Fruit fly (Drosophila melanogaster) whole organism, prepupa: ENCODE results near the gene MED15.
A peak's percentile ranks its signal among the peaks of the same experiment; 100 is the strongest.

ENCODE experiments used
- CG10631 ChIP-seq: fragments of 200-800 bp; sonication (Bioruptor generic); optimal IDR thresholded peaks from 2 replicates; lab custom pipeline; 2016; ENCODE audit warnings: missing biosample characterization, missing genetic modification characterization
- CG10669 ChIP-seq: fragments of 200-800 bp; sonication (Bioruptor generic); optimal IDR thresholded peaks from 3 replicates; lab custom pipeline; 2018; ENCODE audit warnings: missing biosample characterization, mild to moderate bottlenecking, missing genetic modification characterization, moderate library complexity
- CG11762 ChIP-seq: fragments of 200-800 bp; sonication (Bioruptor generic); optimal IDR thresholded peaks from 3 replicates; lab custom pipeline; 2016; ENCODE audit warnings: missing biosample characterization, missing genetic modification characterization; ENCODE audit not compliant: insufficient read depth
- CG11902 ChIP-seq: fragments of 200-800 bp; sonication (Bioruptor generic); optimal IDR thresholded peaks from 3 replicates; lab custom pipeline; 2016; ENCODE audit warnings: missing biosample characterization, missing genetic modification characterization
- CG16779 ChIP-seq: fragments of 200-800 bp; sonication (Bioruptor generic); optimal IDR thresholded peaks from 3 replicates; lab custom pipeline; 2017; ENCODE audit warnings: missing biosample characterization, mild to moderate bottlenecking, missing genetic modification characterization
- CG3032 ChIP-seq: fragments of 200-800 bp; optimal IDR thresholded peaks from 2 replicates; lab custom pipeline; 2019; ENCODE audit warnings: missing biosample characterization, mild to moderate bottlenecking, missing genetic modification characterization, moderate library complexity
- CG31627 ChIP-seq: fragments of 200-800 bp; sonication (Bioruptor generic); optimal IDR thresholded peaks from 3 replicates; lab custom pipeline; 2016; ENCODE audit warnings: missing biosample characterization, missing genetic modification characterization
- CG32006 ChIP-seq: fragments of 200-800 bp; sonication (Bioruptor generic); optimal IDR thresholded peaks from 3 replicates; lab custom pipeline; 2017; ENCODE audit warnings: missing biosample characterization, mild to moderate bottlenecking, missing genetic modification characterization
- CG34406 ChIP-seq: fragments of 200-800 bp; sonication (Bioruptor generic); optimal IDR thresholded peaks from 3 replicates; lab custom pipeline; 2016; ENCODE audit warnings: missing biosample characterization, missing genetic modification characterization
- CG3919 ChIP-seq: fragments of 200-800 bp; sonication (Bioruptor generic); optimal IDR thresholded peaks from 3 replicates; lab custom pipeline; 2016; ENCODE audit warnings: missing biosample characterization, missing genetic modification characterization
- CG4318 ChIP-seq: fragments of 200-800 bp; sonication (Bioruptor generic); optimal IDR thresholded peaks from 3 replicates; lab custom pipeline; 2017; ENCODE audit warnings: missing biosample characterization, mild to moderate bottlenecking, missing genetic modification characterization
- CG6276 ChIP-seq: fragments of 200-800 bp; sonication (Bioruptor generic); optimal IDR thresholded peaks from 2 replicates; lab custom pipeline; 2017; ENCODE audit warnings: missing biosample characterization, mild to moderate bottlenecking, missing genetic modification characterization
- CG6792 ChIP-seq: fragments of 200-800 bp; sonication (Bioruptor generic); optimal IDR thresholded peaks from 3 replicates; lab custom pipeline; 2016; ENCODE audit warnings: missing biosample characterization, missing genetic modification characterization
- CG6808 ChIP-seq: fragments of 200-800 bp; sonication (Bioruptor generic); optimal IDR thresholded peaks from 3 replicates; lab custom pipeline; 2017; ENCODE audit warnings: missing biosample characterization, missing genetic modification characterization, mild to moderate bottlenecking, moderate library complexity, missing genetic modification reagents
- CG6854 ChIP-seq: fragments of 200-800 bp; sonication (Bioruptor generic); optimal IDR thresholded peaks from 2 replicates; lab custom pipeline; 2017; ENCODE audit warnings: missing biosample characterization, mild to moderate bottlenecking, missing genetic modification characterization
- CG7368 ChIP-seq: fragments of 200-800 bp; sonication (Bioruptor generic); optimal IDR thresholded peaks from 3 replicates; lab custom pipeline; 2016; ENCODE audit warnings: missing biosample characterization, missing genetic modification characterization
- CG8119 ChIP-seq: fragments of 200-800 bp; sonication (Bioruptor generic); IDR thresholded peaks from 3 replicates; pipeline ENCODE4 v1.3.6; 2022; ENCODE audit warnings: missing biosample characterization, missing genetic modification characterization
- CG8319 ChIP-seq: fragments of 200-800 bp; sonication (Bioruptor generic); optimal IDR thresholded peaks from 3 replicates; lab custom pipeline; 2016; ENCODE audit warnings: missing biosample characterization, missing genetic modification characterization
- CG9139 ChIP-seq: fragments of 200-800 bp; sonication (Bioruptor generic); optimal IDR thresholded peaks from 3 replicates; lab custom pipeline; 2017; ENCODE audit warnings: missing biosample characterization, mild to moderate bottlenecking, missing genetic modification characterization
- Eip75B ChIP-seq: fragments of 200-800 bp; sonication (Bioruptor generic); optimal IDR thresholded peaks from 3 replicates; lab custom pipeline; 2016; ENCODE audit warnings: missing biosample characterization, missing genetic modification characterization
- Eip78C ChIP-seq: fragments of 200-800 bp; sonication (Bioruptor generic); peaks from one replicate; lab custom pipeline; 2016; ENCODE audit warnings: missing biosample characterization, missing genetic modification characterization
- Eip93F ChIP-seq: fragments of 200-800 bp; sonication (Bioruptor generic); optimal IDR thresholded peaks from 2 replicates; lab custom pipeline; 2016; ENCODE audit warnings: missing biosample characterization, mild to moderate bottlenecking, missing genetic modification characterization
- Ets96B ChIP-seq: fragments of 200-800 bp; optimal IDR thresholded peaks from 2 replicates; lab custom pipeline; 2019; ENCODE audit warnings: missing biosample characterization, mild to moderate bottlenecking, missing genetic modification characterization, moderate library complexity
- Hr38 ChIP-seq: sonication (Bioruptor generic); optimal IDR thresholded peaks from 2 replicates; lab custom pipeline; 2016; ENCODE audit warnings: missing biosample characterization, missing genetic modification characterization
- Hr39 ChIP-seq: fragments of 200-800 bp; sonication (Bioruptor generic); optimal IDR thresholded peaks from 2 replicates; lab custom pipeline; 2016; ENCODE audit warnings: missing biosample characterization, missing genetic modification characterization
- Hr4 ChIP-seq: fragments of 200-800 bp; sonication (Bioruptor generic); optimal IDR thresholded peaks from 3 replicates; lab custom pipeline; 2016; ENCODE audit warnings: missing biosample characterization, missing genetic modification characterization
- Lpt ChIP-seq: fragments of 200-800 bp; sonication (Bioruptor generic); optimal IDR thresholded peaks from 3 replicates; lab custom pipeline; 2016; ENCODE audit warnings: missing biosample characterization, missing genetic modification characterization
- Met ChIP-seq: fragments of 200-800 bp; sonication (Bioruptor generic); optimal IDR thresholded peaks from 3 replicates; lab custom pipeline; 2016; ENCODE audit warnings: missing biosample characterization, missing genetic modification characterization
- OdsH ChIP-seq: fragments of 200-800 bp; sonication (Bioruptor generic); optimal IDR thresholded peaks from 3 replicates; lab custom pipeline; 2016; ENCODE audit warnings: missing biosample characterization, missing genetic modification characterization
- Smox ChIP-seq: fragments of 200-800 bp; sonication (Bioruptor generic); optimal IDR thresholded peaks from 3 replicates; lab custom pipeline; 2016; ENCODE audit warnings: missing biosample characterization, missing genetic modification characterization
- Sox14 ChIP-seq: fragments of 200-800 bp; sonication (Bioruptor generic); optimal IDR thresholded peaks from 3 replicates; lab custom pipeline; 2016; ENCODE audit warnings: missing biosample characterization, missing genetic modification characterization
- Sox15 ChIP-seq: fragments of 200-800 bp; sonication (Bioruptor generic); optimal IDR thresholded peaks from 3 replicates; lab custom pipeline; 2016; ENCODE audit warnings: missing biosample characterization, missing genetic modification characterization
- achi ChIP-seq: fragments of 200-800 bp; sonication (Bioruptor generic); optimal IDR thresholded peaks from 3 replicates; lab custom pipeline; 2016; ENCODE audit warnings: missing biosample characterization, missing genetic modification characterization
- acj6 ChIP-seq: fragments of 200-800 bp; sonication (Bioruptor generic); optimal IDR thresholded peaks from 3 replicates; lab custom pipeline; 2016; ENCODE audit warnings: missing biosample characterization, missing genetic modification characterization
- cyc ChIP-seq: fragments of 200-800 bp; sonication (Bioruptor generic); optimal IDR thresholded peaks from 3 replicates; lab custom pipeline; 2016; ENCODE audit warnings: missing biosample characterization, missing genetic modification characterization
- dsx ChIP-seq: fragments of 200-800 bp; optimal IDR thresholded peaks from 3 replicates; lab custom pipeline; 2019; ENCODE audit warnings: missing biosample characterization, mild to moderate bottlenecking, missing genetic modification characterization, moderate library complexity; ENCODE audit not compliant: poor library complexity, severe bottlenecking
- eg ChIP-seq: fragments of 200-800 bp; sonication (Bioruptor generic); IDR thresholded peaks from 3 replicates; pipeline ENCODE4 v1.3.6; 2022; ENCODE audit warnings: missing biosample characterization, missing genetic modification characterization
- esn ChIP-seq: fragments of 200-800 bp; sonication (Bioruptor generic); optimal IDR thresholded peaks from 2 replicates; lab custom pipeline; 2016; ENCODE audit warnings: missing biosample characterization, mild to moderate bottlenecking, missing genetic modification characterization, moderate library complexity
- fd59A ChIP-seq: fragments of 200-800 bp; sonication (Bioruptor generic); optimal IDR thresholded peaks from 2 replicates; lab custom pipeline; 2017; ENCODE audit warnings: missing biosample characterization, mild to moderate bottlenecking, missing genetic modification characterization, missing genetic modification reagents
- fkh ChIP-seq: fragments of 200-800 bp; sonication (Bioruptor generic); optimal IDR thresholded peaks from 3 replicates; lab custom pipeline; 2017; ENCODE audit warnings: missing biosample characterization, mild to moderate bottlenecking, missing genetic modification characterization, moderate library complexity
- lz ChIP-seq: fragments of 200-800 bp; sonication (Bioruptor generic); optimal IDR thresholded peaks from 3 replicates; lab custom pipeline; 2016; ENCODE audit warnings: missing biosample characterization, missing genetic modification characterization
- pdm3 ChIP-seq: fragments of 200-800 bp; sonication (Bioruptor generic); optimal IDR thresholded peaks from 3 replicates; lab custom pipeline; 2016; ENCODE audit warnings: missing biosample characterization, missing genetic modification characterization
- spab ChIP-seq: fragments of 200-800 bp; sonication (Bioruptor generic); optimal IDR thresholded peaks from 2 replicates; lab custom pipeline; 2017; ENCODE audit warnings: missing biosample characterization, mild to moderate bottlenecking, missing genetic modification characterization, missing genetic modification reagents
- ss ChIP-seq, 2 experiments: fragments of 200-800 bp; sonication (Bioruptor generic); optimal IDR thresholded peaks; 2 replicates in 1 of 2; 3 replicates in 1 of 2; lab custom pipeline; 2017 to 2018; ENCODE audit warnings: mild to moderate bottlenecking in 2 of 2, missing biosample characterization in 2 of 2, missing genetic modification characterization in 2 of 2, moderate library complexity in 1 of 2
- svp ChIP-seq: fragments of 200-800 bp; sonication (Bioruptor generic); peaks from one replicate; lab custom pipeline; 2016; ENCODE audit warnings: missing biosample characterization, missing genetic modification characterization
- topi ChIP-seq: fragments of 200-800 bp; sonication (Bioruptor generic); optimal IDR thresholded peaks from 3 replicates; lab custom pipeline; 2016; ENCODE audit warnings: missing biosample characterization, missing genetic modification characterization

MED15 gene

DNA sequence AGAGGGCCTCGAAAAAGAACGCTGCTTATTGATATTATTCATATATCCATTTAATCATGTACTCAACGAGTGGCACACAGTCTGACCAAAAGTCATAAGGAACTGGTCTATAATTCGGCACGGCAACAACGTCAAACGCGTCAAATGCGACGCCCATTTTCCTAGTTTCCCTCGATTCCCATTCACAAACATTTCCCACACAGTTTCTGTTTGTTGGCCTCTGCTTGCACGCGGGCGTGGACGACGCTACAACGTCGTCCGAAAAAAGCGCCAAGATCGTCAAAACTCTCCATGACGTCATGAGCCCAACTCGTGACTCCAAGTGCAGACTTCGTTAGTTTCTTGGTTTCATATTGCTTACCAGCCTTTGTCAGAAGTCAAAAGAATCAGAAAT lies 9.6 kb downstream of the MED15 start:
- TF ChIP-seq Sox15 (no peak), fkh (GFP tag; lab: Kevin White, UChicago) (peak; percentile 24)

dm6 chr2L:483347-484280 lies 10.8 kb downstream of the MED15 start:
- TF ChIP-seq CG7368 (no peak), Sox14 (no peak), CG10631 (GFP tag; lab: Kevin White, UChicago) (peak; percentile 10), Eip78C (GFP tag; lab: Kevin White, UChicago) (peak; percentile 66), Hr38 (GFP tag; lab: Kevin White, UChicago) (no peak), CG6792 (GFP tag; lab: Kevin White, UChicago) (no peak), acj6 (GFP tag; lab: Kevin White, UChicago) (no peak), dsx (GFP tag; lab: Kevin White, UChicago) (no peak), Sox15 (no peak), CG31627 (no peak), OdsH (GFP tag; lab: Kevin White, UChicago) (no peak), CG3032 (no peak), CG10669 (GFP tag; lab: Kevin White, UChicago) (peak; percentile 24), CG34406 (GFP tag; lab: Kevin White, UChicago) (no peak), fd59A (GFP tag; lab: Kevin White, UChicago) (no peak), Lpt (GFP tag; lab: Kevin White, UChicago) (no peak), CG8119 (GFP tag; lab: Robert Waterston, UW) (no peak), Met (GFP tag; lab: Kevin White, UChicago) (no peak), Eip75B (GFP tag; lab: Kevin White, UChicago) (no peak), CG32006 (GFP tag; lab: Kevin White, UChicago) (peak; percentile 37), spab (GFP tag; lab: Kevin White, UChicago) (peak; percentile 1), svp (no peak), lz (no peak), Hr39 (GFP tag; lab: Kevin White, UChicago) (no peak), Hr4 (GFP tag; lab: Kevin White, UChicago) (no peak), CG16779 (no peak), pdm3 (GFP tag; lab: Kevin White, UChicago) (no peak), eg (GFP tag; lab: Robert Waterston, UW) (no peak), Eip93F (GFP tag; lab: Kevin White, UChicago) (no peak), CG9139 (GFP tag; lab: Kevin White, UChicago) (peak; percentile 37), CG6808 (GFP tag; lab: Kevin White, UChicago) (no peak), CG3919 (GFP tag; lab: Kevin White, UChicago) (no peak), Ets96B (peak; percentile 4), topi (GFP tag; lab: Kevin White, UChicago) (no peak), CG4318 (GFP tag; lab: Kevin White, UChicago) (no peak), CG8319 (no peak), CG6854 (GFP tag; lab: Kevin White, UChicago) (no peak), esn (no peak), CG11762 (GFP tag; lab: Kevin White, UChicago) (no peak), ss (GFP tag; optimal IDR thresholded peaks at IDR 0.05; lab: Kevin White, UChicago) (peak in 1 of 2 experiments; percentile 15), Smox (no peak), cyc (GFP tag; lab: Kevin White, UChicago) (no peak), CG11902 (GFP tag; lab: Kevin White, UChicago) (no peak), achi (GFP tag; lab: Kevin White, UChicago) (no peak), CG6276 (GFP tag; lab: Kevin White, UChicago) (no peak)
